Fruit fly (Drosophila melanogaster) S2 (cell line): ENCODE measurements around the gene CG14324.

ENCODE experiments used
- CG8478 ChIP-seq: fragments of >200 bp; optimal IDR thresholded peaks from 2 replicates; lab custom pipeline; 2018
- CTCF ChIP-seq, 2 experiments: fragments of >200 bp; optimal IDR thresholded peaks; 2 replicates each; lab custom pipeline; 2018

- TF ChIP-seq CG8478 (lab: Kevin White, UChicago) (no peak), CTCF (optimal IDR thresholded peaks at IDR 0.05; lab: Kevin White, UChicago) (no peak)
These were observed 7.2 kb downstream of the CG14324 start, which contains the start of gene Edg91 for dm6 chr3R:17611411-17611810.
